Fruit fly (Drosophila melanogaster) whole organism, adult: ENCODE data around the gene Prestin.

Experiments used
- CG11617 ChIP-seq: fragments of 200-800 bp; sonication (Bioruptor generic); optimal IDR thresholded peaks from 2 replicates; lab custom pipeline; 2017; ENCODE audit warnings: mild to moderate bottlenecking, missing biosample characterization, missing genetic modification reagents, missing genetic modification characterization
- CG7101 ChIP-seq: fragments of 200-800 bp; sonication (Bioruptor generic); optimal IDR thresholded peaks from 2 replicates; lab custom pipeline; 2018; ENCODE audit warnings: missing biosample characterization, mild to moderate bottlenecking, missing genetic modification characterization, moderate library complexity
- Clk ChIP-seq: fragments of 200-800 bp; sonication (Bioruptor generic); optimal IDR thresholded peaks from 2 replicates; lab custom pipeline; 2017; ENCODE audit warnings: missing biosample characterization, missing genetic modification characterization
- cic ChIP-seq: fragments of 200-800 bp; sonication (Bioruptor generic); optimal IDR thresholded peaks from 2 replicates; lab custom pipeline; 2017; ENCODE audit warnings: missing biosample characterization, mild to moderate bottlenecking, missing genetic modification characterization, moderate library complexity
- kay ChIP-seq: fragments of 200-800 bp; sonication (Bioruptor generic); peaks from one replicate; lab custom pipeline; 2016; ENCODE audit warnings: missing biosample characterization, missing genetic modification characterization, borderline replicate concordance
- ovo ChIP-seq: fragments of 200-800 bp; sonication (Bioruptor generic); optimal IDR thresholded peaks from 2 replicates; lab custom pipeline; 2016; ENCODE audit warnings: missing biosample characterization, missing genetic modification characterization
- tj ChIP-seq: fragments of 200-800 bp; sonication (Bioruptor generic); optimal IDR thresholded peaks from 3 replicates; lab custom pipeline; 2017; ENCODE audit warnings: missing biosample characterization, mild to moderate bottlenecking, missing genetic modification characterization, moderate library complexity

DNA sequence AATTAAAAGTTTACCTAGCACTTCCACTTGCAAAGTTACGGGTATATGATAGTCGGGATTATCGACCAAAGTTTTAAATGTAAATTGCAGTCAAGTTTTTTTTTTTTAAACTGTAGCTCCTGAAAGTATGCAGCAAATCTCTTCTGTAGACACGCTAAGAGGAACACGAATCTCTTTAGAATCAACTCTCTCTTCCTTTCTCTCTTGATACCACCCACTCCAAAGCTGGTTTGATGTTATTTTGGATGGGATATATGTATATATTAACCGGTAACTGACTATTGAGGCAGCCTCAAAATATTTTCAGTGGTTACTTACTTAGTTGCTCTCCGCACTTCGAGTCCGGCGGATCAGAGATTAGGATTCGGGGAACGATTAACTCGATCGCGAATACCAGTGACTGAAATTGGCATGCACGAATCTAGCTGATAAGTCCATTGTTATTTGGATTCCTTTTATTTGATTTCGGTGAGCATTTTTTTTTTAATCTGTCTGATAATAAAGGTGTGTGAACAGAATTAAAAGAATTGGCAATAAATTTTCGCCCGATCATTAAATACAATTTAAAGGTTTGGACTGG is 28.7 kb downstream of the Prestin start, which contains the start of gene CG7408:
- TF ChIP-seq CG11617 = no peak
- TF ChIP-seq cic (GFP tag; lab: Kevin White, UChicago) = no peak
- TF ChIP-seq ovo (GFP tag; lab: Kevin White, UChicago) = peak; percentile 19
- no peak for TF ChIP-seq Clk (GFP tag; lab: Kevin White, UChicago)
- TF ChIP-seq CG7101 (tag; lab: Kevin White, UChicago) = no peak
- peak; percentile 80 for TF ChIP-seq kay (GFP tag; lab: Kevin White, UChicago)
- no peak for TF ChIP-seq tj (GFP tag; lab: Kevin White, UChicago)
